Worm (Caenorhabditis elegans): ENCODE measurements around the gene mrps-34.

- no peak for TF ChIP-seq nhr-237 (tag; optimal IDR thresholded peaks at IDR 0.05)
- TF ChIP-seq egl-27 (tag; optimal IDR thresholded peaks at IDR 0.05) = no peak
- TF ChIP-seq fos-1 (tag; optimal IDR thresholded peaks at IDR 0.05) = no peak
- no peak for TF ChIP-seq lin-13 (GFP tag; optimal IDR thresholded peaks at IDR 0.05)
- no peak for TF ChIP-seq snpc-4 (tag; optimal IDR thresholded peaks at IDR 0.05)
- no peak for TF ChIP-seq ama-1 (optimal IDR thresholded peaks at IDR 0.05)
- TF ChIP-seq nhr-11 (tag; optimal IDR thresholded peaks at IDR 0.05) = no peak
- no peak for TF ChIP-seq lin-39 (tag; optimal IDR thresholded peaks at IDR 0.05)
- TF ChIP-seq elt-1 (tag; optimal IDR thresholded peaks at IDR 0.05) = no peak
- no peak for TF ChIP-seq unc-62 (GFP tag; optimal IDR thresholded peaks at IDR 0.05)
- no peak for TF ChIP-seq zag-1 (tag; optimal IDR thresholded peaks at IDR 0.05)
- no peak for TF ChIP-seq ZK546.5 (tag; optimal IDR thresholded peaks at IDR 0.05)
- no peak for TF ChIP-seq nhr-129 (tag; optimal IDR thresholded peaks at IDR 0.05)
- no peak for TF ChIP-seq R02D3.7 (tag; optimal IDR thresholded peaks at IDR 0.05)
Observed at ce11 chrIII:4544959-4545358, 2.7 kb upstream of the mrps-34 start, which contains the start of gene M88.3.
